Fruit fly (Drosophila melanogaster) S2 (cell line): ENCODE data around the gene Erk7.

Experiments used
- CG8478 ChIP-seq: fragments of >200 bp; optimal IDR thresholded peaks from 2 replicates; lab custom pipeline; 2018
- CTCF ChIP-seq, 2 experiments: fragments of >200 bp; optimal IDR thresholded peaks; 2 replicates each; lab custom pipeline; 2018

The Erk7 gene

DNA sequence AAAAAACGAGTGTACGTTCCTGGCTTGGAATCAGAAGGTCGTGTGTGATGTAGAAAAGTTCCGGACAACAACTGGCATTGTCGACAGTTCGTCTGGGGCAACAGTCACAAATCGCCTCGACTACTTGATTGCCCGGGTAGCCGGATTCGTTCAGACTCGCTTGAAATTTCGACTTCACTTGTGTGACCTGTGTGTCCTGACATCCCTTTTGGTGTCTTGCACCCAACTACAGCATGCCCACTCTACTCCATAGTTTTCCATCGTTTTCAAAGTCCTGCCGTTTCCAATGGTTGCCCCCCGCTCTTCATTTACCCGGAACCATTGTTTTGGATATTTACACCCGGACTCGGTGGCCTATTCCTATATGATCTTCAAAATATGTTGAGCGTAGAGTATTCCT lies at the start of gene Erk7:
Gene Erk7, minus strand, starts transcription at position 101 of the 400 bp plus-strand sequence.
- TF ChIP-seq CG8478: no peak
- no peak for TF ChIP-seq CTCF (optimal IDR thresholded peaks at IDR 0.05; lab: Kevin White, UChicago)

DNA sequence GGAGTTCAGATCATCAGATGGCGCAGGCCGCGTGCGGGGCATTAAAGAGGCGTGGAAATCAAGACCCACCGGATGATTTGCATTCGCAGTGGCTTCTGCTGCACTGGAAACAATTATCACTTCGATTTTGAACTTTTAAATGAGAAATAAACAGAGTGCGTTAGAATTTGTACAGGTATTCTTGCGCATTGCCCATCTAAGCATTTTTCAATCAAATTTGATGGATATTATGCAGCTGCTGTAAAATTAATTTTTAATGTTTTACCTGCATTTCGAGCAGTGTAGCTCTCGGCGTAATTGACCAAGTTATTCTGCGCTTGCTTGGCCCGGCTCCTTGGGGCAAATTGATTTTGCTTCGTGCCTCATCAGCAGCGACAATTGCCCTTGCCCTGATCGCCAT lies 49.6 kb upstream of the Erk7 start:
- TF ChIP-seq CG8478 (no peak), CTCF (optimal IDR thresholded peaks at IDR 0.05; lab: Kevin White, UChicago) (no peak)

DNA sequence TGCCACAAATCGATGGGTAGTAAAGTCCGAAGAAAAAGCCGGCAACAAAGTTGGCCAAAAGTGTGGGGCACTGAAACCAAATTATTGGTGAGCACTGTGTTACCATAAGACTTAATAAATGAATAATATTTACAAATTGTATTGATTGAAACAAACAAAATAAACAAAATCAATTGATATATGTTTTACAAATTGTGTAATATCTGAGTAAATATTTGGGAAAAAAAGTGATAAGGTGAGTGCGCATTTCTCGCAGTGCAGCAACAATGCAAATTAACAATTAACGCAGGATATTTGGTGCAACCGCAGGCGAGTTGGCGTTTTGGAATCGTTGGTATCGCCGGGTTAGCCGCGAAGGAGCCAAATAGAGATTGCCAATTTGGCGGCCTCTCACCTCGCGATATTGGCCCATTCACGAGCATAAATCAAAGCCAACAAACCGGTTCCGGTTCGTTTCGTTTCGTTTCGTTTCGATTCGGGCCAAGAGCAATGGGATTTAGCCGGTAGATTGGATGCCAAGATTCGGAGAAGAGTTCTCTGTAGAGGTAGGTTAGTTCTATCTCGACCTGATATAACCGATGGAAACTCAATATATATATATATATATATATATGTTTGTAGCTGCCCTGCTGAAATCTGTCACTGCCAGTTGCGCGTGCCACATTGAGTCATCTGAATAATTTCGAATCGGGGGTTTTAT lies 42.6 kb upstream of the Erk7 start:
- TF ChIP-seq CTCF (optimal IDR thresholded peaks at IDR 0.05; lab: Kevin White, UChicago) (no peak), CG8478 (no peak)

DNA sequence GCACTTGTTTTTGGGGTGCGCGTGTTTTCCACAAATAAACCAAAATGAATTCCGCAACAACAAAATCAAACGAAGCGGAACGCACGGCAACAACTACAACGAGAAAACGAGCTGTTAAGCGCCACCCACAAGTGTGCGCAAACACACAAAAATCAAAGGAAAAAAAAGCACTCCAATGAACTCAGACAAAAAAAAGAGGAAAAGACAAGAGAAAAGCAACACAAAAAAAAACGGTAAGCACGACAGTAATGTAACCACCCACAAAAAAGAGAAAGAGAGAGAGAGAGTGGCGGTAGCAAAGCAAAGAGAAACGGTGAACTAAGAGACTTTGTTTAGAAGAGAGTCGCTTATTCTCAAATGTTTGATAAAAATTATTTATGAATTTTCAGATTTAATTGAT lies 38.2 kb upstream of the Erk7 start:
- TF ChIP-seq CTCF (optimal IDR thresholded peaks at IDR 0.05; lab: Kevin White, UChicago): no peak
- TF ChIP-seq CG8478: no peak

DNA sequence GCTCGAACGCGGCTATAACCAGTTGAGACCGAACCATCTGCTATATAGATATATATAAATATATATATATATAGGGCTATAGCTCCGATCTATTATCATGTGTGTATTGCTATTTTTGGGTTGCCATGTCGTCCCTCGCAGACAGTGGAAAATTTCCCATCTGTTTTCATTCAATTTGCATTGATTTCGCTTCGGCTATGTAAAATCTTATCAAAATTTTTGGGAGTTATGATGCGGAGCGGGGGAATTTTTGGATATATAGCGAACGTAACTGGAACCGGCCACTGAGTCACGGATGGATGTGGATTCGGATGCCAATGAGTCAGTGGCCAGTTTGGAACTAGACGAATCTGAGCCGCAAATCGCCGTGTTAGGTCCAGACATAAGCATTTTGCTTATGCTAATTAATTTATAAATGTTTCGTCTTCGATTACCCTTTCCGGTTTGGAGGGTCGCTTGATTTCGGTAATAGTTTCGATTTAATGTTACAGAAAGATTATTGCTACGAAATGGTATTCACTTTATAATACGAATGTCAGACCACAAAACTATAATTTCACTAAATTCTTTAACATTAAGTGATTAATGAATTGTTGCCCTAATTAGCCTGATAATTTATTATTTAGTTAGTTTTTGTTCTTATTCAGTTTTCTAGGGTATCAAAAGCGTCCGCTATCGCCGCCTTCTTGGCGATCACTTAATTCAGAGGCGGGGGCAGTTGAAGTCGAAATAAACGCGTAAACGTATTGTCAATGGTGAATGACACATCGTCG lies 30.3 kb upstream of the Erk7 start:
- TF ChIP-seq CG8478 (no peak), CTCF (optimal IDR thresholded peaks at IDR 0.05; lab: Kevin White, UChicago) (no peak)

DNA sequence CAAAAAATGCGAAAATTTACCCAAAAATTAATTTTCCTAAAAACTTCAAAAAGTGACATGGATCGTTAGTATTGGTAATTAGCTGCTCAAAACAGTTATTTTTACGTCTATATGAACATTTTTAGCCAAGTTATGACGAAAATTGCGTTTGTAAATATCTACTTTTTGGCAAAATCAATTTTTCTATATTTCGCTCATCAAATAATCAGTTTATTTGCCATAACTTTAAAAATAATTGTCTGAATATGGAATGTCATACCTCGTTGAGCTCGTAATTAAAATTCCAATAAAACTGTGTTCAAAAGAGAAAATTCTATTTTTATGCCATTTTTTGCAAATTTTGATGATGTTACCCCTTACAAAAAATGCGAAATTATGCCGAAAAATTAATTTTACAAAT lies 29.0 kb upstream of the Erk7 start:
- TF ChIP-seq CTCF (optimal IDR thresholded peaks at IDR 0.05; lab: Kevin White, UChicago): no peak

DNA sequence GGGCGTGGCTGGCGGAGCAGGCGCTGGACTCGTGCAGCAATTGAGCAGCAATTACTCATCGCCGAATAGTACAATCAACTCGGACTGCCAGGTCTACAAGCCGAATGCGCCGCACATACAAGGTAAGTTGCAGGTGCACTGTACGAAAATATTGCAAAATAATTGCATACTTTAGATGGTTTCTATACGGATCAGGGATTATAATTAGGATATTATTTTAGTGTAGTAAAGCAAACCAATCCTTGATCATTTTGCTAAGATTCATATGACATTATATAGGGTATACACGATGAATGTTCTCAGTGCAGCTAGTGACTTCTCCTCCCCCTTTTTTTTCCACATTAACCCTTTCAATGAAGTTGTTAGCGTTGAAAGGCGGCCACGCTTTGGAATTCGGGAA lies 28.0 kb upstream of the Erk7 start:
- TF ChIP-seq CG8478: no peak
- TF ChIP-seq CTCF (optimal IDR thresholded peaks at IDR 0.05; lab: Kevin White, UChicago): no peak

DNA sequence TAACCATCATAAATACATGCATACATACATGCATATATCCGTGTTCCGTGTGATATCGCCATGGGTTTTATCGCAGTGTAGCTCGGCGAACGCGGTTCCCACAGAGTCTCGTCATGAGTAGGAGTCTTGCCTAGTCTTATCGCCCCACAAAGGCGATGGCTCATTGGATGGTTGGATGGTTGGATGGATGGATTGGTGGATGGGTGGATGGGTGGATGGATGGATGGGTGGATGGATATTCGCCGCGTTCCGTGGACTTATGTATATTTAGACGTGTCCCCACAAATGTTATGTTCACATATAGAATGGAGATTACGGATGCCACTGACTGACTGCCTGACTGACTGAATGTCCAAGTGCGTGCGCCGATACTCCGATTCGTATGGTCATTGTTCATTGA lies 23.8 kb upstream of the Erk7 start:
- TF ChIP-seq CG8478 (no peak), CTCF (optimal IDR thresholded peaks at IDR 0.05; lab: Kevin White, UChicago) (no peak)

DNA sequence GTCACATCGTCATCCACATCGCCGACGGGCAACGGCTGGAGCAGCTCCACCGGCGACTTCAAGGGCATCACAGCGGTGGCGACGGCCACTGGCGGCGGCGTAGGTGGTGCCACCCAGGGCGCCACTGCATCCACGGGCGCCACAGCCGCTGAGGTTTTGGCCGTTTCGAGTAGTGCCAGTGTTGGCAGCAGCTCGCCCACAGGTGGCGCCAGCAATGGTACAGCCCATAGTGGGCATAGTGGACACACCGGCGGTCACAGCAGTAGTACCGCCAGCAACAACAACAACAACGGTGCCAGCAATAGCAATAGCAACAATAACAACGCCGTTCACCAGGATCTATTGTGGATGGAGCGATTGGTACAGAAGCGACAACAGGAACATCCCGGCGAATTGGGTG lies 18.9 kb upstream of the Erk7 start:
- TF ChIP-seq CG8478 (no peak), CTCF (optimal IDR thresholded peaks at IDR 0.05; lab: Kevin White, UChicago) (peak; percentile 78 to 85)

DNA sequence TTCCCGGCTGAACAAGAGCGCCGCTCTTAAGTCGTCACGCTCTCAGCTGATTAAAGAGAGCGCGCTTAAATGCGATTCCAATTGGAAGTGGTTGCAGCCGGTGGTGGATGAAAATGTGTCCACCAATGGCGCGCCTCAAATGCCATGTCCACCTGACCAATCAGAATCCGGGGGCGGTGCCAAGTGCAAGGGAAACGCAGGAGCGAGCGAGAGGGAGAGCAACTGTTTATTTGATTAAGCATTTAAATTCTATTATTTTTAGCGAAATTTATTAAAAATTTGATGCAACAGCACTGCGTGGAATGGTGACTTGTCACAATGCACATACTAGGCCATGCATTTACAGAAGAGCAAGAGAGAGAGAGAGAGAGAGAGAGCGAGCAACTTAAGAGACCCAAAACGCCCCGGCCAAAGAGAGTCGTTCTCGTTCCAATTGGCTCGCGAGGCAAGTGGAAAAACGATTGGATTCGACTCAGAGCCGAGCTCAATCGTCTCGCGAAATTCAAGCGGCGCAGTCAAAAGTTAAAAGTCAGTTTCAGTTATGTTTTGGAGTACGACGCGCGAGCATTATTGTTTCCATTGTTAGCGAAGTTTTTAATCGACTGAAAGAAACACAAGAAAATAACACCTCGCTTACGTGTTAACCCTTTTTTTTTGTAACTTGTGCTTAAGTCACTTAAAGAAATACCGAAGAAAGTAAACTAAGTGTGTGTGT lies 16.7 kb upstream of the Erk7 start, which contains the start of gene lz:
Gene lz, plus strand, starts transcription at position 626 of the 715 bp plus-strand sequence.
- TF ChIP-seq CG8478 (no peak), CTCF (optimal IDR thresholded peaks at IDR 0.05; lab: Kevin White, UChicago) (no peak)

DNA sequence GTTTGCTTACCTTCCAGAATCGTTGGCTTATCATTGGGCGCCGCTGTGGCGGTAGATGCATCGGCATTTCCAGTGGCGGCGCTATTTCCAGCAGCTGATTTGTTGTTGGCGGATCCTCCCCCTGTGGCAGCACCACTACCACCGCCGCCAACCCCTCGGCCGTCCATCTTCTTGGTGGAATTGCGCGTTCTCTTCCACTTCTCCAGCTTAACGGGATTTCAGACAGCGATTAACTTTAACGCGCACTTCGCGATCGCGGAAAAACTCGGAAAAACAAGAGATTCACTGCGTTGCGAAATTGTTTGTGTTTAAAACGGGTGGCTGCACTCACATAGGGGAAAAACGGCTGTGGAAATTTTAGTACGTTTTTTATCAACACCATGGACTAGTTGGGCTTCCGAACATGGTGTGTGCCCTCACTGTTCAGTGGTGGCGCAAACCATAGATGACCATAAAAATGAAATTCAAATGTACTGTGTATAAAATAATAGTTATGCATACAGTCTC lies 15.3 kb upstream of the Erk7 start, which contains the start of gene c11.1:
Gene c11.1, minus strand, starts transcription at position 335 of the 507 bp plus-strand sequence.
- TF ChIP-seq CTCF (optimal IDR thresholded peaks at IDR 0.05; lab: Kevin White, UChicago) (peak; percentile 58 to 69), CG8478 (no peak)

DNA sequence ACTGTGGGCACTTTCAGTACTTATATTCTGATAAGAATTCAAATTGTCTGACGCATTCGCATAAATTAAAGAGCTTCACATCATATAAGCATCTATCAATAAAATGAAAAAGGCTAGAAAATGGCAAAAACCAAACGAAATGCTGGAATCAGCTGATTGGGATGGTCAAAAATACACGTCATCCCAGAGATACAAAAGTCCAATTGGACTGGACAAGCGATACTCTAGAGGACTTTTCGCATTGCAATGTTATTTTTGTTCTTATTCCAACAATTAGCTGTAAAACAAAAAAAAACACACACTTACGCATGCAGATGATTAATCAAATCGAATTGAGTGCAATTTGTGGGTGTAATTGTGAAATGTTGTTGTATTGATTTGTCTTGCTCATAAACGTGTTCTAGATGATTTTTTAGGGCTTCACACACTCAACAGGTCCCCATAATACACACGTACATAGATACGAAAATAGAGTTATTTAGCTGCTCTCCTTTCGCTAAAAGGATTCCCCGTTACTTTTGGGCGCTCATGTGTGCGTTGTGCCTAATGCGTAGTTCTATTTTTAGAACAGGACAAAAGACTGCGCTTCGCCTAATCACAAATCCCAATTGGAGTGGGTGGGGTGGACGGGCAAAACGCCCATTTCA lies 14.6 kb upstream of the Erk7 start:
- TF ChIP-seq CG8478 (no peak), CTCF (optimal IDR thresholded peaks at IDR 0.05; lab: Kevin White, UChicago) (no peak)

DNA sequence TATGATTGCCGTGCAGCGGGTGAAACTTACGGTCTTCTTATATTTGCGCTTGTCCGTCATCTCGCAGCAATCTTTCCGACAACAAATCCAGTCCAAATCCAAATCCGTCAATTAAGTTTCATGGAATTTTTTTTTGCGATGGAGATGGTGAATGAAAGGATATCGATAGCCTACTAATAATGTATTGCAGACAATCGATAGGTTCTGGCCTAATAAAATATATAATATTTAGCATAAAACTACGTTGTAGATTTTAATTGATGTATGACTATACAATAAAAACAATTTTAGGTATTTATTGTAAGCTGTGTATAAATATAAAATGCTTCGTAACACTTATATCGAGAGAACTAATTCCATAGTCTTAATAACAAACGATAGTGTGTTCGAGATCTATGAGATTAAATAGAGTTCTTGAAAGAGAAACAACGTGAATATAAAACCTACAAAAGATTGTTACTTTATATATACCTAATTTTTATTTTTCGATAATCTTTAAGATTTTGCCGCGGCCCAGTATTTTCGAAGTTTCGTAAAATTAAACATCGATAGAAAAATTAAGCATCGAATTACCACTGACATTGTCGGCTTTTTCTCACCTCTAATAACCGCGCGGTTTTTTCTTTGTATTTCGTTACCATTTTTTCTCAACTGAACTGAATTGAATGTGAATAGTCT lies 5.5 kb upstream of the Erk7 start, which contains the start of the genes Cfp1 and Aladin:
Gene Cfp1, minus strand, starts transcription at position 131 of the 678 bp plus-strand sequence.
Gene Aladin, plus strand, starts transcription at position 584 of the 678 bp plus-strand sequence.
- TF ChIP-seq CTCF (optimal IDR thresholded peaks at IDR 0.05; lab: Kevin White, UChicago) (no peak), CG8478 (no peak)

DNA sequence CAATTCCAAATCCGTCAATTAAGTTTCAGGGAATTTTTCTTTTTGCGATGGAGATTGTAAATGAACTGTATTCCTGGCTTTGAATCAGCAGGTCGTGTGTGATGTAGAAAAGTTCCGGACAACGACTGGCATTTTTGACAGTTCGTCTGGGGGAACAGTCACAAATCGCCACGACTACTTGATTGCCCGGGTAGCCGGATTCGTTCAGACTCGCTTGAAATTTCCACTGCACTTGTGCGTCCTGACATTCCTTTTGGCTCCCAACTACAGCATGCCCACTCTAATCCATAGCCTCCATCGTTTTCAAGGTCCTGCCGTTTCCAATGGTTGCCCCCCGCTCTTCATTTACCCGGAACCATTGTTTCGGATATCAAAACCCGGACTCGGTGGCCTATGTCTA lies 2.3 kb upstream of the Erk7 start, which contains the start of gene CG17440:
Gene CG17440, minus strand, starts transcription at position 101 of the 400 bp plus-strand sequence.
- TF ChIP-seq CG8478 (no peak), CTCF (optimal IDR thresholded peaks at IDR 0.05; lab: Kevin White, UChicago) (no peak)
